Worm (Caenorhabditis elegans): ENCODE measurements around the gene gex-2.

The gex-2 gene

DNA sequence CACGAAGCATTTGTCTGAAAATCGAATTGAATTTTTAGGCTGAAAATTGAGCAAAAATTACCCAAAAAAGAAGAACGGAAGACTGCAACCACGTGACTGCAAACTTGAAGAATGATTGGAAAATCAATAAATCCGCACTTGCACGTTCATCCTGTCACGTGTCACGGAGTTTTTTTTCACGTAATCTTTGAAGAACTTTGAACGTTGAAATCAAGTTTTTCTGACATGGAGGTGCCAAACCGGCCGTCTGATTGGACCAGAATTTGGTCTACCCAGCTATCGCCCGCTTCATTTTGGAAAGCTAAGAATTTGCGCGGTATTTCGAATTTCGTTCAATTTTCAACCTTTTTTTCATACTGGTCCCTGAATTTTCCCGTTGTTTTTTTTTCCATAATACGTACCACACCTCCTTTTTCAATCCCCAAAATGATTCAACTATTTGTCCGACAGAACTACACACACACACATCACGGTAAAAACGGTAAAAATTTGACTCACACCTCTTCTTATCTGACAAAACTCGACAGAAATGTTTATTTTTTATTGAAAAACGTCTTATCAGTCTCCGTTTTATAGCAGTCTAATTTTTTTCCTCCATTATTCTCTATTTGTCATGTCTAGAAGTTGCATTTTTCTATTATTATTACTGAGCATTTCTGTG is 23.9 kb downstream of the gex-2 start, which contains the start of the genes C18H7.7 and C18H7.11:
Gene C18H7.7 (minus strand): TSS at position 101 of the 661 bp plus-strand sequence.
Gene C18H7.11 (plus strand): TSS at position 611 of the 661 bp plus-strand sequence.
- TF ChIP-seq unc-39 (tag; optimal IDR thresholded peaks at IDR 0.05) (no peak), nhr-12 (tag; optimal IDR thresholded peaks at IDR 0.05) (no peak), mep-1 (tag; optimal IDR thresholded peaks at IDR 0.05) (no peak), nhr-28 (tag; optimal IDR thresholded peaks at IDR 0.05) (no peak), pha-4 (tag; optimal IDR thresholded peaks at IDR 0.05) (no peak), lin-32 (GFP tag; optimal IDR thresholded peaks at IDR 0.05) (no peak), blmp-1 (tag; optimal IDR thresholded peaks at IDR 0.05) (no peak), ceh-83 (GFP tag; optimal IDR thresholded peaks at IDR 0.05) (no peak), unc-62 (GFP tag; optimal IDR thresholded peaks at IDR 0.05) (no peak), ham-2 (GFP tag; optimal IDR thresholded peaks at IDR 0.05) (no peak), sem-2 (GFP tag; optimal IDR thresholded peaks at IDR 0.05) (no peak), flh-1 (GFP tag; optimal IDR thresholded peaks at IDR 0.05) (no peak), nhr-2 (tag; optimal IDR thresholded peaks at IDR 0.05) (no peak), M03D4.4 (tag; optimal IDR thresholded peaks at IDR 0.05) (no peak), cnd-1 (tag; optimal IDR thresholded peaks at IDR 0.05) (no peak), sptf-1 (tag; optimal IDR thresholded peaks at IDR 0.05) (no peak), hlh-1 (tag; optimal IDR thresholded peaks at IDR 0.05) (no peak), ztf-11 (tag; optimal IDR thresholded peaks at IDR 0.05) (no peak), nhr-237 (tag; optimal IDR thresholded peaks at IDR 0.05) (no peak), lin-13 (tag; optimal IDR thresholded peaks at IDR 0.05) (no peak)

DNA sequence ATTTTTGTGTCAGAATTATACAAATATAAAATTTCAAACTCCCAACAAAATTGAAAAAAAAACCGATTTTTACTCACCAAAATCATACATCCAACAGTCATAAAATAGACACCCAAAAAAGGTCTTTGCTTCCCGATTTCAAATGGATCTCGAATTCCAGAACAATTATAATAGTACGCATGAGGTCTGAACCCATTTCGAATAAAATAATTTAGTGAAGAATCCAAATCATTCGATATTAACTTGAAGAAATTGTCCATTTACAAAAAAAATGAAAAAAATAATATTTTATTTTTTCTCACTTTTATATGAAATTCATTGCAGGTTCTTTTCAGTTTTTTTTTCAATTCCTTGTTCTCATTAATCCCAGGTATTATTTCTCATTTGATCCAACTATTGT is 29.0 kb downstream of the gex-2 start, which contains the start of gene srt-59:
Gene srt-59 (minus strand): TSS at position 101 of the 400 bp plus-strand sequence.
- no peak for TF ChIP-seq elt-3 (tag; optimal IDR thresholded peaks at IDR 0.05)
- no peak for TF ChIP-seq ceh-43 (GFP tag; optimal IDR thresholded peaks at IDR 0.05)
- no peak for TF ChIP-seq flh-1 (GFP tag; optimal IDR thresholded peaks at IDR 0.05)
- no peak for TF ChIP-seq blmp-1 (tag; optimal IDR thresholded peaks at IDR 0.05)
- TF ChIP-seq nhr-237 (tag; optimal IDR thresholded peaks at IDR 0.05), result no peak
- TF ChIP-seq snpc-4 (tag; optimal IDR thresholded peaks at IDR 0.05), result no peak
- no peak for TF ChIP-seq ztf-11 (tag; optimal IDR thresholded peaks at IDR 0.05)
- TF ChIP-seq mep-1 (tag; optimal IDR thresholded peaks at IDR 0.05), result no peak
- TF ChIP-seq elt-1 (tag; optimal IDR thresholded peaks at IDR 0.05; ENCODE audit: borderline replicate concordance, insufficient read depth), result no peak
- TF ChIP-seq cnd-1 (tag; optimal IDR thresholded peaks at IDR 0.05), result no peak
- no peak for TF ChIP-seq zip-8 (tag; optimal IDR thresholded peaks at IDR 0.05)
- no peak for TF ChIP-seq tbx-8 (GFP tag; optimal IDR thresholded peaks at IDR 0.05)
- TF ChIP-seq nhr-12 (tag; optimal IDR thresholded peaks at IDR 0.05), result no peak
- TF ChIP-seq nhr-2 (tag; optimal IDR thresholded peaks at IDR 0.05), result no peak
- no peak for TF ChIP-seq unc-62 (GFP tag; optimal IDR thresholded peaks at IDR 0.05)
- no peak for TF ChIP-seq lsy-2 (tag; optimal IDR thresholded peaks at IDR 0.05)
- TF ChIP-seq lin-32 (GFP tag; optimal IDR thresholded peaks at IDR 0.05), result no peak

DNA sequence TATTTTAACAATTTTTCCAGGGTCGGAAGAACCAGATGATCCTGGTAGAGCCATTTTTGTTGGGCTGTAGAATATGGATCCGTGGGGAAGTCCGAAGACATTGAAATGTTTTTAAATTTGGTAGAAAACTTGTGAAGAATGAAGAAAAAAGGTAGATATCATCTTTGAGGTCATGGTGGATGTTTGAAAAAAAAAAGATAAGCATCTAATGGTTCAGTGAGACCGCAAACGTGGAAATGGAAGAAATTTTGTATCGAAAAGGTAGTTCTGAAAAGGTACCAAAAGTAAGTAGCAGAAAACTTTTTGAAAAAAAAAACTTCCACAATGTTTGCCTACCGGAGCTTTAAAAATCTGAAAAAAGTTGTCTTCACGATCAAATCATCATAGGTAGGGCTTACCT is 31.0 kb downstream of the gex-2 start, which contains the start of gene prmt-4:
Gene prmt-4 (minus strand): TSS at position 101 of the 400 bp plus-strand sequence.
- TF ChIP-seq ces-1 (GFP tag; optimal IDR thresholded peaks at IDR 0.05) (no peak), sem-2 (GFP tag; optimal IDR thresholded peaks at IDR 0.05) (no peak), hlh-1 (tag; optimal IDR thresholded peaks at IDR 0.05) (no peak), unc-39 (tag; optimal IDR thresholded peaks at IDR 0.05) (no peak), mab-5 (tag; optimal IDR thresholded peaks at IDR 0.05) (no peak), elt-1 (tag; optimal IDR thresholded peaks at IDR 0.05; ENCODE audit: borderline replicate concordance, insufficient read depth) (no peak), flh-1 (GFP tag; optimal IDR thresholded peaks at IDR 0.05) (no peak), elt-3 (tag; optimal IDR thresholded peaks at IDR 0.05) (no peak), zip-8 (tag; optimal IDR thresholded peaks at IDR 0.05) (no peak), unc-120 (tag; optimal IDR thresholded peaks at IDR 0.05; ENCODE audit: poor library complexity, severe bottlenecking) (no peak), ceh-39 (tag; optimal IDR thresholded peaks at IDR 0.05) (no peak), M03D4.4 (tag; optimal IDR thresholded peaks at IDR 0.05) (no peak), drap-1 (GFP tag; optimal IDR thresholded peaks at IDR 0.05) (no peak), tbx-8 (GFP tag; optimal IDR thresholded peaks at IDR 0.05) (no peak), sptf-1 (tag; optimal IDR thresholded peaks at IDR 0.05) (no peak), bed-3 (GFP tag; optimal IDR thresholded peaks at IDR 0.05) (no peak), pha-4 (tag; optimal IDR thresholded peaks at IDR 0.05) (no peak), lin-13 (tag; optimal IDR thresholded peaks at IDR 0.05) (no peak), mep-1 (tag; optimal IDR thresholded peaks at IDR 0.05) (no peak)

Measured in whole organism, mixed stage, embryonic.